Fruit fly (Drosophila melanogaster): Measurements from ENCODE around the gene CG7879.

DNA sequence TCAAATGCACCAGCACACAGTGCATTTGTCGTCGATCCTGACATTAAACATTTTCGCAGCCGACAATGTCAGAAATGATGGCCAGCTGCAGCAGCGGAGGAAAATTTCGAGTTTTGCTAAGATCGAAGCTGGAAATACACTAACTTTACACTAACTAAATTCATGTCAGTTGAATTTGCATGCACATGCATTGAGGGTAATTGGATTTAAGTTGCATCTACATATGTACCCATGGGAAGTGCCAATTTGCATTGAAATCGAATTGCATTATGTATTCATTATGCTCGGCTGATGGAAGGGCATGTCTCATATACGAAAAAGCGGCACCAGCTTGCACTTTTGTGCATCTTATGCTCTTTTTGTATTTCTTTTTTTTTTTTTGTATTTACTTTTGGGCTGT is 16.4 kb upstream of the CG7879 start:
- no peak for TF ChIP-seq h (optimal IDR thresholded peaks at IDR 0.05)
- TF ChIP-seq Sin3A (optimal IDR thresholded peaks at IDR 0.05): no peak
- no peak for TF ChIP-seq Myc (optimal IDR thresholded peaks at IDR 0.05)
- TF ChIP-seq insv (optimal IDR thresholded peaks at IDR 0.05): no peak
- TF ChIP-seq ttk (optimal IDR thresholded peaks at IDR 0.05): no peak

Data from Kc167 (cell line).